Fruit fly (Drosophila melanogaster) whole organism: ENCODE results near the gene Prosalpha3T.

ENCODE experiments used
- psq ChIP-seq: fragments of >200 bp; optimal IDR thresholded peaks from 2 replicates; lab custom pipeline; 2017
- usp ChIP-seq: fragments of >200 bp; optimal IDR thresholded peaks from 2 replicates; lab custom pipeline; 2017; ENCODE audit warnings: missing biosample characterization, missing genetic modification characterization, mixed read lengths

DNA sequence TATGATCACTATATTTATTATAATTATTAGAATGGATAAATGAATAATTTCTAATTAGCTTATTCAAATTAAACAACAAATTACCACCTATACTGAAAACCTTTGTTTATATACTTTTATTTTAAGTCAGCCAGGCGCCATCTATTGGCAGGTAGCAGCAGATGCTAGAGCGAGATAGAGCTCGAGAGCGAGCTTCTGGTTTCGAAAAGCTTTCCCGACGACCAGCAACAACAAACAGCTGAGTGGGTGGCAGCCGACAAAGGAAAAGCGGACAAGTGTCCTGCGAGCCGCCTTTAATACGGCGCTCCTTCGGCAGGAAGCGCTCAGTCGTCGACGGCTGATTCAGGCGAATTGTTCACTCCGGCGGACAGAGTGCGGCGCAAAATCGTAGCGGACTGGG, 10.8 kb upstream of the Prosalpha3T start, which contains the start of gene Gycbeta100B:
- TF ChIP-seq usp (GFP tag; lab: Kevin White, UChicago), result no peak
- TF ChIP-seq psq (lab: Kevin White, UChicago), result no peak
